Fruit fly (Drosophila melanogaster) whole organism, embryonic: ENCODE measurements around the gene fend.

Experiments
- Atf6 ChIP-seq: fragments of 200-800 bp; sonication (Bioruptor generic); IDR thresholded peaks from 2 replicates; pipeline ENCODE4 v1.3.6; 2022; ENCODE audit warnings: missing biosample characterization, missing genetic modification characterization
- Bgb ChIP-seq: fragments of 200-800 bp; sonication (Bioruptor generic); IDR thresholded peaks from 2 replicates; pipeline ENCODE4 v1.3.6; 2022; ENCODE audit warnings: missing biosample characterization, missing genetic modification characterization; ENCODE audit not compliant: partially characterized antibody
- Bteb2 ChIP-seq: fragments of 200-800 bp; sonication (Bioruptor generic); optimal IDR thresholded peaks from 2 replicates; lab custom pipeline; 2016; ENCODE audit warnings: missing biosample characterization, missing genetic modification characterization
- CG1024 ChIP-seq: fragments of 200-800 bp; sonication (Bioruptor generic); IDR thresholded peaks from 2 replicates; pipeline ENCODE4 v1.3.6; 2022; ENCODE audit warnings: missing biosample characterization, missing genetic modification characterization
- CG10543 ChIP-seq: fragments of 200-800 bp; sonication (Bioruptor generic); optimal IDR thresholded peaks from 3 replicates; lab custom pipeline; 2017; ENCODE audit warnings: missing biosample characterization, mild to moderate bottlenecking, missing genetic modification characterization, moderate library complexity
- CG10979 ChIP-seq: fragments of 200-800 bp; sonication (Bioruptor generic); optimal IDR thresholded peaks from 2 replicates; lab custom pipeline; 2018; ENCODE audit warnings: missing biosample characterization, mild to moderate bottlenecking, missing genetic modification characterization, moderate library complexity
- CG13296 ChIP-seq: fragments of 200-800 bp; sonication (Bioruptor generic); optimal IDR thresholded peaks from 3 replicates; lab custom pipeline; 2018; ENCODE audit warnings: missing biosample characterization, mild to moderate bottlenecking, missing genetic modification characterization
- CG13894 ChIP-seq: fragments of 200-800 bp; sonication (Bioruptor generic); optimal IDR thresholded peaks from 3 replicates; lab custom pipeline; 2018; ENCODE audit warnings: missing biosample characterization, mild to moderate bottlenecking, missing genetic modification characterization, moderate library complexity
- CG16815 ChIP-seq: fragments of 200-800 bp; sonication (Bioruptor generic); optimal IDR thresholded peaks from 3 replicates; lab custom pipeline; 2017; ENCODE audit warnings: missing biosample characterization, mild to moderate bottlenecking, missing genetic modification characterization
- CG16863 ChIP-seq: fragments of 200-800 bp; sonication (Bioruptor generic); optimal IDR thresholded peaks from 3 replicates; lab custom pipeline; 2016; ENCODE audit warnings: missing biosample characterization, missing genetic modification characterization
- CG18619 ChIP-seq: fragments of 200-800 bp; sonication (Bioruptor generic); optimal IDR thresholded peaks from 3 replicates; lab custom pipeline; 2017; ENCODE audit warnings: missing biosample characterization, mild to moderate bottlenecking, missing genetic modification characterization
- CG33213 ChIP-seq: fragments of 200-800 bp; sonication (Bioruptor generic); optimal IDR thresholded peaks from 3 replicates; lab custom pipeline; 2016; ENCODE audit warnings: missing biosample characterization, missing genetic modification characterization
- CG34422 ChIP-seq: fragments of 200-800 bp; sonication (Bioruptor generic); IDR thresholded peaks from 3 replicates; pipeline ENCODE4 v1.3.6; 2022; ENCODE audit warnings: missing biosample characterization, missing genetic modification characterization
- CG7745 ChIP-seq: fragments of 200-800 bp; sonication (Bioruptor generic); optimal IDR thresholded peaks from 2 replicates; lab custom pipeline; 2018; ENCODE audit warnings: missing biosample characterization, mild to moderate bottlenecking, missing genetic modification characterization, moderate library complexity
- CG7987 ChIP-seq: fragments of 200-800 bp; sonication (Bioruptor generic); optimal IDR thresholded peaks from 2 replicates; lab custom pipeline; 2018; ENCODE audit warnings: missing biosample characterization, mild to moderate bottlenecking, missing genetic modification characterization, moderate library complexity
- CG8281 ChIP-seq: fragments of 200-800 bp; sonication (Bioruptor generic); optimal IDR thresholded peaks from 2 replicates; lab custom pipeline; 2018; ENCODE audit warnings: missing biosample characterization, mild to moderate bottlenecking, missing genetic modification characterization, moderate library complexity
- CG8359 ChIP-seq: fragments of 200-800 bp; sonication (Bioruptor generic); optimal IDR thresholded peaks from 2 replicates; lab custom pipeline; 2017; ENCODE audit warnings: missing biosample characterization, mild to moderate bottlenecking, missing genetic modification characterization, borderline replicate concordance
- CG8924 ChIP-seq: fragments of 200-800 bp; optimal IDR thresholded peaks from 3 replicates; lab custom pipeline; 2019; ENCODE audit warnings: missing biosample characterization, mild to moderate bottlenecking, missing genetic modification characterization, moderate library complexity
- CG9876 ChIP-seq: fragments of 200-800 bp; sonication (Bioruptor generic); optimal IDR thresholded peaks from 2 replicates; lab custom pipeline; 2016; ENCODE audit warnings: missing biosample characterization, missing genetic modification characterization
- D ChIP-seq, 2 experiments: fragments of 200-800 bp in 1 of 2; fragments of >200 bp in 1 of 2; sonication (Bioruptor generic) in 1 of 2; optimal IDR thresholded peaks; 2 replicates in 1 of 2; 3 replicates in 1 of 2; lab custom pipeline; 2017; ENCODE audit warnings: mild to moderate bottlenecking in 1 of 2, missing biosample characterization in 1 of 2, missing genetic modification characterization in 1 of 2, missing genetic modification reagents in 1 of 2
- H2.0 ChIP-seq: fragments of 200-800 bp; sonication (Bioruptor generic); IDR thresholded peaks from 2 replicates; pipeline ENCODE4 v1.3.6; 2022; ENCODE audit warnings: missing biosample characterization, missing genetic modification characterization
- HLHmδ ChIP-seq: fragments of 200-800 bp; sonication (Bioruptor generic); optimal IDR thresholded peaks from 2 replicates; lab custom pipeline; 2018; ENCODE audit warnings: missing biosample characterization, mild to moderate bottlenecking, missing genetic modification characterization, moderate library complexity
- Hand ChIP-seq: fragments of 200-800 bp; sonication (Bioruptor generic); optimal IDR thresholded peaks from 2 replicates; lab custom pipeline; 2017; ENCODE audit warnings: mild to moderate bottlenecking, missing biosample characterization, missing genetic modification reagents, missing genetic modification characterization
- Hmr ChIP-seq: fragments of 200-800 bp; sonication (Bioruptor generic); optimal IDR thresholded peaks from 3 replicates; lab custom pipeline; 2017; ENCODE audit warnings: mild to moderate bottlenecking, missing biosample characterization, missing genetic modification reagents, missing genetic modification characterization
- Lhr ChIP-seq: fragments of 200-800 bp; sonication (Bioruptor generic); optimal IDR thresholded peaks from 3 replicates; lab custom pipeline; 2017; ENCODE audit warnings: mild to moderate bottlenecking, missing biosample characterization, missing genetic modification reagents, missing genetic modification characterization
- Ravus ChIP-seq: fragments of 200-800 bp; sonication (Bioruptor generic); IDR thresholded peaks from 2 replicates; pipeline ENCODE4 v1.3.6; 2022; ENCODE audit warnings: missing biosample characterization, missing genetic modification characterization
- Six4 ChIP-seq: fragments of 200-800 bp; sonication (Bioruptor generic); optimal IDR thresholded peaks from 2 replicates; lab custom pipeline; 2016; ENCODE audit warnings: missing biosample characterization, missing genetic modification characterization
- TFAM ChIP-seq: fragments of 200-800 bp; sonication (Bioruptor generic); optimal IDR thresholded peaks from 2 replicates; lab custom pipeline; 2017; ENCODE audit warnings: missing biosample characterization, missing genetic modification characterization, inconsistent platforms
- Vsx1 ChIP-seq: fragments of 200-800 bp; sonication (Bioruptor generic); optimal IDR thresholded peaks from 2 replicates; lab custom pipeline; 2017; ENCODE audit warnings: missing biosample characterization, mild to moderate bottlenecking, missing genetic modification characterization, missing genetic modification reagents
- cg ChIP-seq: fragments of 200-800 bp; sonication (Bioruptor generic); optimal IDR thresholded peaks from 3 replicates; lab custom pipeline; 2019; ENCODE audit warnings: missing biosample characterization, mild to moderate bottlenecking, missing genetic modification characterization, moderate library complexity
- da ChIP-seq: fragments of 200-800 bp; sonication (Bioruptor generic); optimal IDR thresholded peaks from 2 replicates; lab custom pipeline; 2016; ENCODE audit warnings: missing biosample characterization, missing genetic modification characterization
- esg ChIP-seq: fragments of 200-800 bp; sonication (Bioruptor generic); conservative IDR thresholded peaks from 2 replicates; pipeline ENCODE4 v1.3.6; 2022; ENCODE audit warnings: missing biosample characterization, missing genetic modification characterization
- eyg ChIP-seq: fragments of 200-800 bp; sonication (Bioruptor generic); optimal IDR thresholded peaks from 3 replicates; lab custom pipeline; 2016; ENCODE audit warnings: missing biosample characterization, missing genetic modification characterization
- fd3F ChIP-seq: fragments of 200-800 bp; sonication (Bioruptor generic); optimal IDR thresholded peaks from 2 replicates; lab custom pipeline; 2018; ENCODE audit warnings: missing biosample characterization, mild to moderate bottlenecking, missing genetic modification characterization, moderate library complexity
- fu2 ChIP-seq: fragments of 200-800 bp; sonication (Bioruptor generic); optimal IDR thresholded peaks from 2 replicates; lab custom pipeline; 2016; ENCODE audit warnings: missing biosample characterization, missing genetic modification characterization
- gem ChIP-seq: fragments of 200-800 bp; sonication (Bioruptor generic); optimal IDR thresholded peaks from 2 replicates; lab custom pipeline; 2019; ENCODE audit warnings: missing biosample characterization, mild to moderate bottlenecking, missing genetic modification characterization, moderate library complexity
- gsb-n ChIP-seq: fragments of 200-800 bp; sonication (Bioruptor generic); optimal IDR thresholded peaks from 3 replicates; lab custom pipeline; 2018; ENCODE audit warnings: missing biosample characterization, mild to moderate bottlenecking, missing genetic modification characterization
- lbe ChIP-seq: fragments of 200-800 bp; sonication (Bioruptor generic); optimal IDR thresholded peaks from 2 replicates; lab custom pipeline; 2016; ENCODE audit warnings: missing biosample characterization, mild to moderate bottlenecking, missing genetic modification characterization
- lmd ChIP-seq: fragments of 200-800 bp; sonication (Bioruptor generic); IDR thresholded peaks from 2 replicates; pipeline ENCODE4 v1.3.6; 2022; ENCODE audit warnings: missing biosample characterization, missing genetic modification characterization
- lola ChIP-seq, 3 experiments: fragments of >200 bp in 2 of 3; fragments of 200-800 bp in 1 of 3; sonication (Bioruptor generic) in 1 of 3; optimal IDR thresholded peaks; 2 replicates each; lab custom pipeline; 2017 to 2019; ENCODE audit warnings: missing biosample characterization in 3 of 3, missing genetic modification characterization in 3 of 3, mild to moderate bottlenecking in 1 of 3, moderate library complexity in 1 of 3
- nerfin-2 ChIP-seq: fragments of 200-800 bp; sonication (Bioruptor generic); IDR thresholded peaks from 2 replicates; pipeline ENCODE4 v1.3.6; 2022; ENCODE audit warnings: missing biosample characterization, missing genetic modification characterization; ENCODE audit not compliant: partially characterized antibody
- pnt ChIP-seq: fragments of 200-800 bp; sonication (Bioruptor generic); optimal IDR thresholded peaks from 3 replicates; lab custom pipeline; 2016; ENCODE audit warnings: missing biosample characterization, missing genetic modification characterization
- salm ChIP-seq: fragments of 200-800 bp; sonication (Bioruptor generic); optimal IDR thresholded peaks from 2 replicates; lab custom pipeline; 2018; ENCODE audit warnings: missing biosample characterization, mild to moderate bottlenecking, missing genetic modification characterization
- seq ChIP-seq: fragments of 200-800 bp; sonication (Bioruptor generic); IDR thresholded peaks from 2 replicates; pipeline ENCODE4 v1.3.6; 2022; ENCODE audit warnings: missing biosample characterization, missing genetic modification characterization
- shn ChIP-seq: fragments of 200-800 bp; sonication (Bioruptor generic); optimal IDR thresholded peaks from 3 replicates; lab custom pipeline; 2016; ENCODE audit warnings: missing biosample characterization, missing genetic modification characterization
- trh ChIP-seq: fragments of 200-800 bp; sonication (Bioruptor generic); optimal IDR thresholded peaks from 2 replicates; lab custom pipeline; 2016; ENCODE audit warnings: missing biosample characterization, missing genetic modification characterization
- tup ChIP-seq: fragments of 200-800 bp; sonication (Bioruptor generic); optimal IDR thresholded peaks from 2 replicates; lab custom pipeline; 2016; ENCODE audit warnings: missing biosample characterization, mild to moderate bottlenecking, missing genetic modification characterization, moderate library complexity
- usp ChIP-seq: fragments of >200 bp; optimal IDR thresholded peaks from 2 replicates; lab custom pipeline; 2017; ENCODE audit warnings: missing biosample characterization, missing genetic modification characterization
- zen ChIP-seq: fragments of 200-800 bp; sonication (Bioruptor generic); optimal IDR thresholded peaks from 3 replicates; lab custom pipeline; 2018; ENCODE audit warnings: missing biosample characterization, mild to moderate bottlenecking, missing genetic modification characterization, moderate library complexity

Gene fend

dm6 chrX:9141219-9141618, 6.3 kb upstream of the fend start (continued):
- TF ChIP-seq seq (GFP tag; lab: Robert Waterston, UW) (peak; percentile 60; the same call in 1 of the 2 replicates), nerfin-2 (GFP tag; lab: Robert Waterston, UW) (no peak), trh (GFP tag; lab: Kevin White, UChicago) (no peak), CG10979 (tag; lab: Kevin White, UChicago) (peak; percentile 76), gem (tag; lab: Kevin White, UChicago) (peak; percentile 77), HLHmδ (no peak), CG34422 (GFP tag; lab: Robert Waterston, UW) (peak; percentile 88), H2.0 (GFP tag; lab: Robert Waterston, UW) (peak; percentile 86), Vsx1 (GFP tag; lab: Kevin White, UChicago) (no peak), usp (GFP tag; lab: Kevin White, UChicago) (no peak), lmd (peak; percentile 86), lbe (GFP tag; lab: Kevin White, UChicago) (no peak), CG16863 (peak; percentile 73), Ravus (peak; percentile 55), esg (GFP tag; lab: Robert Waterston, UW) (peak; percentile 74), fu2 (GFP tag; lab: Kevin White, UChicago) (no peak), eyg (GFP tag; lab: Kevin White, UChicago) (no peak), da (GFP tag; lab: Kevin White, UChicago) (peak; percentile 58), pnt (GFP tag; lab: Kevin White, UChicago) (peak; percentile 82), gsb-n (tag; lab: Kevin White, UChicago) (peak; percentile 60), fd3F (GFP tag; lab: Kevin White, UChicago) (peak; percentile 28), cg (GFP tag; lab: Kevin White, UChicago) (no peak), lola (GFP tag; optimal IDR thresholded peaks at IDR 0.05; lab: Kevin White, UChicago) (peak in 1 of 3 experiments; percentile 67), TFAM (no peak), CG13894 (tag; lab: Kevin White, UChicago) (peak; percentile 31), CG8924 (tag; lab: Kevin White, UChicago) (peak; percentile 69), CG7745 (tag; lab: Kevin White, UChicago) (no peak), zen (peak; percentile 59), CG8281 (peak; percentile 26), shn (GFP tag; lab: Kevin White, UChicago) (peak; percentile 43), CG8359 (GFP tag; lab: Kevin White, UChicago) (peak; percentile 55), Hand (peak; percentile 55), CG9876 (GFP tag; lab: Kevin White, UChicago) (peak; percentile 47), CG18619 (GFP tag; lab: Kevin White, UChicago) (peak; percentile 58), CG7987 (GFP tag; lab: Kevin White, UChicago) (no peak), tup (GFP tag; lab: Kevin White, UChicago) (no peak), Bteb2 (no peak), CG1024 (peak; percentile 50; the same call in 1 of the 2 replicates), CG10543 (peak; percentile 60), Lhr (GFP tag; lab: Kevin White, UChicago) (peak; percentile 3), CG13296 (GFP tag; lab: Kevin White, UChicago) (peak; percentile 50), Atf6 (GFP tag; lab: Robert Waterston, UW) (peak; percentile 68), Six4 (peak; percentile 68), CG16815 (GFP tag; lab: Kevin White, UChicago) (peak; percentile 75), Bgb (GFP tag; lab: Robert Waterston, UW) (no peak), salm (tag; lab: Kevin White, UChicago) (peak; percentile 18), Hmr (GFP tag; lab: Kevin White, UChicago) (no peak), CG33213 (peak; percentile 45), D (optimal IDR thresholded peaks at IDR 0.05; lab: Kevin White, UChicago) (no peak), D (GFP tag; optimal IDR thresholded peaks at IDR 0.05; lab: Kevin White, UChicago) (peak; percentile 70)
